Worm (Caenorhabditis elegans) whole organism, L4 larva: Measurements from ENCODE around the gene C25A11.2.

ENCODE experiments used
- F26F4.8 ChIP-seq: fragments of 200-800 bp; sonication (Bioruptor generic); conservative IDR thresholded peaks from 2 replicates; pipeline ENCODE4 v1.3.6; 2022; ENCODE audit warnings: missing genetic modification characterization, missing compliant biosample characterization
- F44E2.7 ChIP-seq: fragments of 200-800 bp; sonication (Bioruptor generic); IDR thresholded peaks from 2 replicates; pipeline ENCODE4 v2.1.2; 2022; ENCODE audit warnings: missing genetic modification characterization, missing compliant biosample characterization
- Y75B8A.6 ChIP-seq: fragments of 200-800 bp; sonication (Bioruptor generic); IDR thresholded peaks from 2 replicates; pipeline ENCODE4 v1.3.6; 2022; ENCODE audit warnings: missing genetic modification reagents, missing genetic modification characterization, missing compliant biosample characterization
- ama-1 ChIP-seq: fragments of 150-350 bp; optimal IDR thresholded peaks from 2 replicates; lab custom pipeline; 2014; ENCODE audit warnings: inconsistent platforms, mixed read lengths
- ceh-62 ChIP-seq: sonication (generic microtip); optimal IDR thresholded peaks from 2 replicates; lab custom pipeline; 2017; ENCODE audit warnings: missing biosample characterization, missing genetic modification characterization
- cey-2 ChIP-seq: sonication (generic microtip); optimal IDR thresholded peaks from 3 replicates; lab custom pipeline; 2017; ENCODE audit warnings: missing genetic modification characterization, mild to moderate bottlenecking, missing compliant biosample characterization, antibody characterized with exemption, borderline replicate concordance; ENCODE audit not compliant: insufficient read depth
- ctbp-1 ChIP-seq: fragments of 200-800 bp; sonication (Bioruptor generic); IDR thresholded peaks from 2 replicates; pipeline ENCODE4 v1.3.6; 2022; ENCODE audit warnings: missing genetic modification reagents, missing genetic modification characterization, missing compliant biosample characterization
- daf-16 ChIP-seq, 3 experiments: sonication (generic microtip); optimal IDR thresholded peaks; 2 replicates each; lab custom pipeline; 2016 to 2017; ENCODE audit warnings: missing genetic modification characterization in 3 of 3, missing genetic modification reagents in 3 of 3, mild to moderate bottlenecking in 2 of 3, missing compliant biosample characterization in 2 of 3, missing biosample characterization in 1 of 3, moderate library complexity in 1 of 3
- dmd-6 ChIP-seq: fragments of 200-800 bp; sonication (Bioruptor generic); IDR thresholded peaks from 2 replicates; pipeline ENCODE4 v1.3.6; 2022; ENCODE audit warnings: missing genetic modification reagents, missing genetic modification characterization, missing compliant biosample characterization
- dmd-9 ChIP-seq: fragments of 200-800 bp; sonication (Bioruptor generic); IDR thresholded peaks from 2 replicates; pipeline ENCODE4 v1.3.6; 2022; ENCODE audit warnings: missing genetic modification reagents, missing genetic modification characterization, missing compliant biosample characterization
- dve-1 ChIP-seq: sonication (generic microtip); optimal IDR thresholded peaks from 2 replicates; lab custom pipeline; 2017; ENCODE audit warnings: antibody characterized with exemption, mild to moderate bottlenecking, missing genetic modification characterization, missing compliant biosample characterization; ENCODE audit not compliant: insufficient read depth
- egl-43 ChIP-seq: fragments of 200-800 bp; sonication (Bioruptor generic); IDR thresholded peaks from 2 replicates; pipeline ENCODE4 v1.3.6; 2022; ENCODE audit warnings: missing genetic modification reagents, missing genetic modification characterization, missing compliant biosample characterization
- hif-1 ChIP-seq, 2 experiments: sonication (generic microtip); optimal IDR thresholded peaks; 2 replicates each; lab custom pipeline; 2016 to 2017; ENCODE audit warnings: missing compliant biosample characterization in 2 of 2, missing genetic modification characterization in 2 of 2, missing genetic modification reagents in 2 of 2, missing genotype in 2 of 2, mild to moderate bottlenecking in 1 of 2
- hlh-11 ChIP-seq: fragments of 200-800 bp; sonication (Bioruptor generic); optimal IDR thresholded peaks from 2 replicates; lab custom pipeline; 2018; ENCODE audit warnings: mild to moderate bottlenecking, missing genetic modification characterization, missing compliant biosample characterization
- hlh-30 ChIP-seq: sonication (generic microtip); optimal IDR thresholded peaks from 2 replicates; lab custom pipeline; 2017; ENCODE audit warnings: antibody characterized with exemption, mild to moderate bottlenecking, missing genetic modification characterization, missing compliant biosample characterization; ENCODE audit not compliant: insufficient read depth
- lin-29 ChIP-seq: fragments of 200-800 bp; sonication (Bioruptor generic); IDR thresholded peaks from 2 replicates; pipeline ENCODE4 v1.3.6; 2022; ENCODE audit warnings: missing genetic modification reagents, missing genetic modification characterization, missing compliant biosample characterization
- madf-5 ChIP-seq, 2 experiments: fragments of 200-800 bp; sonication (Bioruptor generic); IDR thresholded peaks; 2 replicates each; pipeline ENCODE4 v1.3.6; 2022; ENCODE audit warnings: missing compliant biosample characterization in 2 of 2, missing genetic modification characterization in 2 of 2
- madf-9 ChIP-seq: fragments of 200-800 bp; sonication (Bioruptor generic); conservative IDR thresholded peaks from 2 replicates; pipeline ENCODE4 v1.3.6; 2022; ENCODE audit warnings: missing genetic modification reagents, missing genetic modification characterization, missing compliant biosample characterization
- mdl-1 ChIP-seq, 2 experiments: fragments of 150-350 bp in 1 of 2; sonication (generic microtip) in 1 of 2; optimal IDR thresholded peaks; 2 replicates each; lab custom pipeline; 2014 to 2017; ENCODE audit warnings: missing biosample characterization in 2 of 2, missing genetic modification characterization in 2 of 2
- mep-1 ChIP-seq: fragments of 150-350 bp; sonication (generic microtip); optimal IDR thresholded peaks from 3 replicates; lab custom pipeline; 2014; ENCODE audit warnings: missing biosample characterization, missing genetic modification characterization
- mes-2 ChIP-seq: sonication (generic microtip); optimal IDR thresholded peaks from 2 replicates; lab custom pipeline; 2016; ENCODE audit warnings: missing genotype, mild to moderate bottlenecking, missing genetic modification characterization, missing compliant biosample characterization; ENCODE audit not compliant: poor library complexity, severe bottlenecking
- mxl-3 ChIP-seq: fragments of 200-800 bp; sonication (Bioruptor generic); optimal IDR thresholded peaks from 2 replicates; lab custom pipeline; 2018; ENCODE audit warnings: mild to moderate bottlenecking, missing genetic modification characterization, missing compliant biosample characterization
- nhr-102 ChIP-seq: sonication (generic microtip); optimal IDR thresholded peaks from 2 replicates; lab custom pipeline; 2016; ENCODE audit warnings: mild to moderate bottlenecking, missing genetic modification characterization, moderate library complexity, missing compliant biosample characterization
- nhr-28 ChIP-seq: fragments of 150-350 bp; optimal IDR thresholded peaks from 2 replicates; lab custom pipeline; 2014; ENCODE audit warnings: missing biosample characterization, missing genetic modification characterization
- nhr-41 ChIP-seq: fragments of 200-800 bp; sonication (Bioruptor generic); IDR thresholded peaks from 2 replicates; pipeline ENCODE4 v1.3.6; 2022; ENCODE audit warnings: missing genetic modification reagents, missing genetic modification characterization, missing compliant biosample characterization
- nhr-42 ChIP-seq: fragments of 200-800 bp; sonication (Bioruptor generic); IDR thresholded peaks from 2 replicates; pipeline ENCODE4 v1.3.6; 2022; ENCODE audit warnings: missing genetic modification characterization, missing compliant biosample characterization
- nhr-6 ChIP-seq: fragments of 150-350 bp; optimal IDR thresholded peaks from 2 replicates; lab custom pipeline; 2014; ENCODE audit warnings: missing biosample characterization, missing genetic modification characterization
- nhr-77 ChIP-seq: fragments of 150-350 bp; optimal IDR thresholded peaks from 2 replicates; lab custom pipeline; 2014; ENCODE audit warnings: missing biosample characterization, missing genetic modification characterization
- pha-4 ChIP-seq, 2 experiments: fragments of 150-350 bp in 1 of 2; fragments of 200-800 bp in 1 of 2; sonication (Bioruptor generic) in 1 of 2; IDR thresholded peaks in 1 of 2; optimal IDR thresholded peaks in 1 of 2; 2 replicates each; pipeline versions ENCODE4 v1.3.6 to Lab custom; 2014 to 2022; ENCODE audit warnings: missing genetic modification characterization in 2 of 2, missing genetic modification reagents in 2 of 2, missing biosample characterization in 1 of 2, missing compliant biosample characterization in 1 of 2
- saeg-2 ChIP-seq: fragments of 200-800 bp; sonication (Bioruptor generic); IDR thresholded peaks from 2 replicates; pipeline ENCODE4 v1.3.6; 2022; ENCODE audit warnings: missing genetic modification reagents, missing genetic modification characterization, missing compliant biosample characterization
- set-16 ChIP-seq: fragments of 200-800 bp; sonication (Bioruptor generic); IDR thresholded peaks from 2 replicates; pipeline ENCODE4 v1.3.6; 2022; ENCODE audit warnings: missing genetic modification reagents, missing genetic modification characterization, missing compliant biosample characterization
- snpc-4 ChIP-seq: fragments of 150-350 bp; optimal IDR thresholded peaks from 2 replicates; lab custom pipeline; 2014; ENCODE audit warnings: missing biosample characterization, missing genetic modification characterization
- tag-97 ChIP-seq: fragments of 200-800 bp; sonication (Bioruptor generic); IDR thresholded peaks from 2 replicates; pipeline ENCODE4 v1.3.6; 2022; ENCODE audit warnings: missing genetic modification characterization, missing compliant biosample characterization
- unc-62 ChIP-seq, 3 experiments: fragments of 150-350 bp in 1 of 3; sonication (generic microtip); optimal IDR thresholded peaks in 2 of 3; peaks in 1 of 3; 1 replicate in 1 of 3; 2 replicates in 2 of 3; lab custom pipeline; 2014 to 2017; ENCODE audit warnings: missing biosample characterization in 3 of 3, missing genetic modification characterization in 3 of 3, missing genetic modification reagents in 3 of 3, missing genotype in 1 of 3
- vab-7 ChIP-seq: fragments of 200-800 bp; sonication (Bioruptor generic); IDR thresholded peaks from 2 replicates; pipeline ENCODE4 v1.3.6; 2022; ENCODE audit warnings: missing genetic modification reagents, missing genetic modification characterization, missing compliant biosample characterization
- zag-1 ChIP-seq: fragments of 150-350 bp; optimal IDR thresholded peaks from 2 replicates; lab custom pipeline; 2014; ENCODE audit warnings: missing biosample characterization, missing genetic modification characterization
- zfp-2 ChIP-seq: sonication (generic microtip); optimal IDR thresholded peaks from 2 replicates; lab custom pipeline; 2016; ENCODE audit warnings: mild to moderate bottlenecking, missing genetic modification characterization, missing compliant biosample characterization
- zfp-3 ChIP-seq: fragments of 200-800 bp; sonication (Bioruptor generic); conservative IDR thresholded peaks from 2 replicates; pipeline ENCODE4 v1.3.6; 2022; ENCODE audit warnings: missing genetic modification reagents, missing genetic modification characterization, missing compliant biosample characterization
- zip-11 ChIP-seq: fragments of 200-800 bp; sonication (Bioruptor generic); IDR thresholded peaks from 2 replicates; pipeline ENCODE4 v1.3.6; 2022; ENCODE audit warnings: missing genetic modification characterization, missing compliant biosample characterization
- zip-2 ChIP-seq: fragments of 150-350 bp; optimal IDR thresholded peaks from 2 replicates; lab custom pipeline; 2014; ENCODE audit warnings: missing biosample characterization, missing genetic modification characterization
- ztf-7 ChIP-seq: fragments of 150-350 bp; optimal IDR thresholded peaks from 2 replicates; lab custom pipeline; 2014; ENCODE audit warnings: missing biosample characterization, missing genetic modification characterization

The C25A11.2 gene

ce11 chrX:9102150-9102549 lies 11.7 kb upstream of the C25A11.2 start:
- TF ChIP-seq zfp-3 (GFP tag; lab: Robert Waterston, UW) (no peak), cey-2 (no peak), Y75B8A.6 (no peak), nhr-102 (tag; lab: Kevin White, UChicago) (no peak), vab-7 (GFP tag; lab: Robert Waterston, UW) (no peak), hlh-11 (peak; percentile 20), zip-2 (tag; lab: Kevin White, UChicago) (no peak), F44E2.7 (GFP tag; lab: Robert Waterston, UW) (no peak), mxl-3 (peak; percentile 17), ztf-7 (no peak), pha-4 (GFP tag; IDR thresholded peaks at IDR 0.05; lab: Robert Waterston, UW) (no peak), pha-4 (tag; optimal IDR thresholded peaks at IDR 0.05; lab: Kevin White, UChicago) (no peak), nhr-41 (GFP tag; lab: Robert Waterston, UW) (no peak), mes-2 (peak; percentile 19), dve-1 (tag; lab: Kevin White, UChicago) (peak; percentile 38), madf-9 (GFP tag; lab: Robert Waterston, UW) (peak; percentile 65; the same call in 1 of the 2 replicates), dmd-6 (GFP tag; lab: Robert Waterston, UW) (no peak), hif-1 (tag; optimal IDR thresholded peaks at IDR 0.05; lab: Kevin White, UChicago) (no peak), mdl-1 (tag; optimal IDR thresholded peaks at IDR 0.05; lab: Kevin White, UChicago) (no peak), saeg-2 (GFP tag; lab: Robert Waterston, UW) (no peak), nhr-28 (tag; lab: Kevin White, UChicago) (peak; percentile 10), unc-62 (GFP tag; optimal IDR thresholded peaks at IDR 0.05 in 1 of 2; lab: Kevin White, UChicago) (no peak), unc-62 (tag; optimal IDR thresholded peaks at IDR 0.05; lab: Kevin White, UChicago) (no peak), mep-1 (tag; lab: Kevin White, UChicago) (peak; percentile 12), hlh-30 (tag; lab: Kevin White, UChicago) (peak; percentile 56), nhr-77 (tag; lab: Kevin White, UChicago) (no peak), tag-97 (GFP tag; lab: Robert Waterston, UW) (no peak), nhr-6 (tag; lab: Kevin White, UChicago) (no peak), ceh-62 (no peak), dmd-9 (GFP tag; lab: Robert Waterston, UW) (no peak), zag-1 (no peak), egl-43 (GFP tag; lab: Robert Waterston, UW) (peak; percentile 43; the same call in 1 of the 2 replicates), set-16 (peak; percentile 42; the same call in 1 of the 2 replicates), ama-1 (lab: Kevin White, UChicago) (no peak), madf-5 (GFP tag; IDR thresholded peaks at IDR 0.05; lab: Robert Waterston, UW) (no peak), snpc-4 (no peak), F26F4.8 (GFP tag; lab: Robert Waterston, UW) (no peak), ctbp-1 (GFP tag; lab: Robert Waterston, UW) (no peak), zfp-2 (tag; lab: Kevin White, UChicago) (no peak), daf-16 (GFP tag; optimal IDR thresholded peaks at IDR 0.05; lab: Kevin White, UChicago) (no peak), daf-16 (tag; optimal IDR thresholded peaks at IDR 0.05; lab: Kevin White, UChicago) (peak; percentile 30), zip-11 (GFP tag; lab: Robert Waterston, UW) (no peak)
- TF ChIP-seq, all 104 proteins: peak for 11

DNA sequence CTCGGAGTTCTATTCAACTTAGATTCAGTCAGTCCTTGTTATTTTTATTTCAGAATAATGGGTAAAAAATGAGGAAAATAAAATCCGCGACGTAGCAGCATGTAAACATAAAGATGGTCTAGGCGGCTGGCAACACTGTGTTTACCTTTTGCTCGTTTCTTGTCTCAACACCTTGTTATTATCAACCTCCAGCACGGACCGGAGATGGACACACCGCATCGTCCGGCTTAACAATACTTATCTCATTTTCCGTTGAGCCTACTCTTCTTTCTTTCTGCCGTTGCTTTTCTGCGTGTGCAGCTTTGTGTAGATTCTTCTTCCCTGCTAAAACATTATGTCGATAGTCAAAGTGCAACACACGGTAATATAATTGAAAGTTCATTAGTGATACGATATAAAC lies 10.8 kb upstream of the C25A11.2 start:
- TF ChIP-seq lin-29 (GFP tag; lab: Robert Waterston, UW): no peak
- TF ChIP-seq daf-16 (GFP tag; optimal IDR thresholded peaks at IDR 0.05; lab: Kevin White, UChicago): no peak
- TF ChIP-seq daf-16 (tag; optimal IDR thresholded peaks at IDR 0.05; lab: Kevin White, UChicago): peak; percentile 49
- TF ChIP-seq nhr-42 (GFP tag; lab: Robert Waterston, UW): no peak
- TF ChIP-seq mes-2: peak; percentile 29
